Worm (Caenorhabditis elegans): Measurements from ENCODE around the gene H35B03.2.

- TF ChIP-seq efl-1 (GFP tag; optimal IDR thresholded peaks at IDR 0.05), result peak; percentile 72
- no peak for TF ChIP-seq egrh-3 (GFP tag; IDR thresholded peaks at IDR 0.05)
- no peak for TF ChIP-seq K11D2.4 (GFP tag; IDR thresholded peaks at IDR 0.05)
- TF ChIP-seq lir-1 (GFP tag; conservative IDR thresholded peaks at IDR 0.05), result no peak
- TF ChIP-seq ama-1 (optimal IDR thresholded peaks at IDR 0.05), result no peak
- no peak for TF ChIP-seq ama-1 (GFP tag; optimal IDR thresholded peaks at IDR 0.05)
- TF ChIP-seq him-1 (tag; optimal IDR thresholded peaks at IDR 0.05), result no peak
Observed at ce11 chrIV:5731597-5731996, at the start of gene H35B03.2.

Data from whole organism, young adult.